Fruit fly (Drosophila melanogaster) Kc167 (cell line): ENCODE measurements around the gene roq.

ENCODE experiments used
- Myc ChIP-seq: fragments of >200 bp; optimal IDR thresholded peaks from 2 replicates; lab custom pipeline; 2017; ENCODE audit warnings: missing external identifiers
- Sin3A ChIP-seq: fragments of >200 bp; optimal IDR thresholded peaks from 2 replicates; lab custom pipeline; 2018; ENCODE audit warnings: missing external identifiers
- h ChIP-seq: fragments of >200 bp; optimal IDR thresholded peaks from 3 replicates; lab custom pipeline; 2018; ENCODE audit warnings: missing external identifiers
- insv ChIP-seq: fragments of >200 bp; optimal IDR thresholded peaks from 3 replicates; lab custom pipeline; 2018; ENCODE audit warnings: missing external identifiers

dm6 chr3L:16351770-16352429 is 26.5 kb downstream of the roq start, which contains the start of the genes Golgin104 and Tcs3:
- no peak for TF ChIP-seq h
- no peak for TF ChIP-seq insv (lab: Kevin White, UChicago)
- TF ChIP-seq Sin3A (lab: Kevin White, UChicago), result no peak
- no peak for TF ChIP-seq Myc (lab: Kevin White, UChicago)
